Worm (Caenorhabditis elegans): ENCODE results near the gene Y53G8AR.6.

DNA sequence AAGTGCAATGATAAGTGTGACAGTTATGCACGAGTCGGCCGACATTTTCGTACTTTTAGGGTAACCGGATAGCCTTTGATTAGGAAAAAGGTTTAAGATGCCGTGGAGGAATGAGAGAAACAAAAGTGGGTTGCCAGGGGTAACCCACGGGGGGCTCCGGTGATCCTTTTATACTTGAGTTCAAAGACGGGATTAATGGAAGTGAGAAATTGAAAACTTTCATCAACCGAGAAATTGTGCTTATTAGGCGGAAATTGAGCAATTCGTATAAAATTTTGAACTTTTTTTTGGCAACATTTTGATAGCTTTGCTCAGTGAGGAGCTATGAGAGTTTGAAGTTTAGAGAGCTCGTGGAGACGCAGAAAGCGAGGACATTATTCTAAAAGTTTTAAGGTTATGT lies 39.0 kb upstream of the Y53G8AR.6 start, which contains the start of gene Y53G8AM.4:
- no peak for TF ChIP-seq nhr-237 (tag; optimal IDR thresholded peaks at IDR 0.05)
- no peak for TF ChIP-seq pha-4 (tag; optimal IDR thresholded peaks at IDR 0.05)
- no peak for TF ChIP-seq unc-62 (GFP tag; optimal IDR thresholded peaks at IDR 0.05)
- TF ChIP-seq sptf-1 (tag; optimal IDR thresholded peaks at IDR 0.05): no peak
- no peak for TF ChIP-seq lsy-2 (tag; optimal IDR thresholded peaks at IDR 0.05)
- no peak for TF ChIP-seq elt-3 (tag; optimal IDR thresholded peaks at IDR 0.05)
- no peak for TF ChIP-seq lin-32 (GFP tag; optimal IDR thresholded peaks at IDR 0.05)
- no peak for TF ChIP-seq mep-1 (tag; optimal IDR thresholded peaks at IDR 0.05)
- no peak for TF ChIP-seq elt-1 (tag; optimal IDR thresholded peaks at IDR 0.05; ENCODE audit: borderline replicate concordance, insufficient read depth)
- TF ChIP-seq ztf-11 (tag; optimal IDR thresholded peaks at IDR 0.05): no peak
- no peak for TF ChIP-seq blmp-1 (tag; optimal IDR thresholded peaks at IDR 0.05)
- no peak for TF ChIP-seq nhr-28 (tag; optimal IDR thresholded peaks at IDR 0.05)
- no peak for TF ChIP-seq cnd-1 (tag; optimal IDR thresholded peaks at IDR 0.05)

Measured in whole organism, mixed stage, embryonic.